Fruit fly (Drosophila melanogaster) whole organism, pupa: Measurements from ENCODE around the gene Sirt4.

Experiments used
- CG10348 ChIP-seq: fragments of 200-800 bp; sonication (Bioruptor generic); IDR thresholded peaks from 2 replicates; pipeline ENCODE4 v1.3.6; 2022; ENCODE audit warnings: missing biosample characterization, missing genetic modification characterization
- CG12605 ChIP-seq: fragments of 200-800 bp; sonication (Bioruptor generic); IDR thresholded peaks from 2 replicates; pipeline ENCODE4 v1.3.6; 2022; ENCODE audit warnings: missing biosample characterization, missing genetic modification characterization
- CG13204 ChIP-seq: fragments of 200-800 bp; sonication (Bioruptor generic); optimal IDR thresholded peaks from 2 replicates; lab custom pipeline; 2018; ENCODE audit warnings: missing biosample characterization, mild to moderate bottlenecking, missing genetic modification characterization, moderate library complexity
- CG14655 ChIP-seq: fragments of 200-800 bp; sonication (Bioruptor generic); optimal IDR thresholded peaks from 3 replicates; lab custom pipeline; 2017; ENCODE audit warnings: mild to moderate bottlenecking, missing biosample characterization, missing genetic modification reagents, missing genetic modification characterization
- CG15710 ChIP-seq: fragments of 200-800 bp; sonication (Bioruptor generic); optimal IDR thresholded peaks from 2 replicates; lab custom pipeline; 2018; ENCODE audit warnings: missing biosample characterization, mild to moderate bottlenecking, missing genetic modification characterization, moderate library complexity
- CG17806 ChIP-seq: fragments of 200-800 bp; sonication (Bioruptor generic); optimal IDR thresholded peaks from 2 replicates; lab custom pipeline; 2018; ENCODE audit warnings: missing biosample characterization, mild to moderate bottlenecking, missing genetic modification characterization, moderate library complexity
- CG32121 ChIP-seq: fragments of 200-800 bp; sonication (Bioruptor generic); IDR thresholded peaks from 2 replicates; pipeline ENCODE4 v1.3.6; 2022; ENCODE audit warnings: missing biosample characterization, missing genetic modification characterization
- CG34367 ChIP-seq: fragments of 200-800 bp; sonication (Bioruptor generic); optimal IDR thresholded peaks from 2 replicates; lab custom pipeline; 2018; ENCODE audit warnings: missing biosample characterization, mild to moderate bottlenecking, missing genetic modification characterization
- CG4496 ChIP-seq: fragments of 200-800 bp; sonication (Bioruptor generic); IDR thresholded peaks from 3 replicates; pipeline ENCODE4 v1.3.6; 2022; ENCODE audit warnings: missing biosample characterization, missing genetic modification characterization
- CG8159 ChIP-seq: fragments of 200-800 bp; sonication (Bioruptor generic); optimal IDR thresholded peaks from 3 replicates; lab custom pipeline; 2018; ENCODE audit warnings: missing biosample characterization, mild to moderate bottlenecking, missing genetic modification characterization, moderate library complexity
- CG8301 ChIP-seq: fragments of 200-800 bp; sonication (Bioruptor generic); optimal IDR thresholded peaks from 2 replicates; lab custom pipeline; 2018; ENCODE audit warnings: missing biosample characterization, mild to moderate bottlenecking, missing genetic modification characterization
- CG9948 ChIP-seq: fragments of 200-800 bp; sonication (Bioruptor generic); optimal IDR thresholded peaks from 2 replicates; lab custom pipeline; 2018; ENCODE audit warnings: missing biosample characterization, mild to moderate bottlenecking, missing genetic modification characterization, moderate library complexity
- D1 ChIP-seq: fragments of 200-800 bp; sonication (Bioruptor generic); optimal IDR thresholded peaks from 2 replicates; lab custom pipeline; 2018; ENCODE audit warnings: missing biosample characterization, mild to moderate bottlenecking, missing genetic modification characterization, moderate library complexity
- EcR ChIP-seq: fragments of 200-800 bp; sonication (Bioruptor generic); optimal IDR thresholded peaks from 3 replicates; lab custom pipeline; 2019; ENCODE audit warnings: missing biosample characterization, missing genetic modification characterization, mild to moderate bottlenecking, moderate library complexity, missing genetic modification reagents
- Ets98B ChIP-seq: fragments of 200-800 bp; sonication (Bioruptor generic); IDR thresholded peaks from 2 replicates; pipeline ENCODE4 v1.3.6; 2022; ENCODE audit warnings: missing biosample characterization, missing genetic modification characterization
- Pif1A ChIP-seq: fragments of 200-800 bp; sonication (Bioruptor generic); optimal IDR thresholded peaks from 3 replicates; lab custom pipeline; 2016; ENCODE audit warnings: missing biosample characterization, missing genetic modification characterization
- Pif1B ChIP-seq: fragments of 200-800 bp; sonication (Bioruptor generic); optimal IDR thresholded peaks from 3 replicates; lab custom pipeline; 2016; ENCODE audit warnings: missing biosample characterization, missing genetic modification characterization
- Snoo ChIP-seq: fragments of 200-800 bp; sonication (Bioruptor generic); optimal IDR thresholded peaks from 3 replicates; lab custom pipeline; 2017; ENCODE audit warnings: missing biosample characterization, mild to moderate bottlenecking, missing genetic modification characterization, inconsistent platforms
- fd96Ca ChIP-seq: fragments of 200-800 bp; sonication (Bioruptor generic); IDR thresholded peaks from 3 replicates; pipeline ENCODE4 v1.3.6; 2022; ENCODE audit warnings: missing biosample characterization, missing genetic modification characterization
- gl ChIP-seq: fragments of 200-800 bp; sonication (Bioruptor generic); optimal IDR thresholded peaks from 2 replicates; lab custom pipeline; 2018; ENCODE audit warnings: missing biosample characterization, mild to moderate bottlenecking, missing genetic modification characterization
- rn ChIP-seq: fragments of 200-800 bp; sonication (Bioruptor generic); IDR thresholded peaks from 2 replicates; pipeline ENCODE4 v1.3.6; 2022; ENCODE audit warnings: missing biosample characterization, missing genetic modification characterization

The Sirt4 gene

dm6 chrX:5690651-5691379, 25.1 kb upstream of the Sirt4 start:
- TF ChIP-seq CG12605 (no peak), rn (GFP tag; lab: Robert Waterston, UW) (no peak), fd96Ca (peak; percentile 40; the same call in 1 of the 3 replicates), CG8159 (no peak), CG4496 (GFP tag; lab: Robert Waterston, UW) (peak; percentile 11; the same call in 1 of the 3 replicates), CG32121 (no peak), CG8301 (peak; percentile 10), CG15710 (tag; lab: Kevin White, UChicago) (no peak), Snoo (tag; lab: Kevin White, UChicago) (no peak), CG17806 (tag; lab: Kevin White, UChicago) (no peak), CG10348 (GFP tag; lab: Robert Waterston, UW) (no peak), CG9948 (no peak), EcR (GFP tag; lab: Kevin White, UChicago) (no peak), Pif1A (GFP tag; lab: Kevin White, UChicago) (no peak), D1 (tag; lab: Kevin White, UChicago) (no peak), CG14655 (GFP tag; lab: Kevin White, UChicago) (no peak), gl (no peak), Pif1B (GFP tag; lab: Kevin White, UChicago) (no peak)

- TF ChIP-seq Snoo (tag; lab: Kevin White, UChicago) (no peak), Ets98B (no peak), CG14655 (GFP tag; lab: Kevin White, UChicago) (no peak), CG10348 (GFP tag; lab: Robert Waterston, UW) (no peak), rn (GFP tag; lab: Robert Waterston, UW) (no peak), fd96Ca (no peak), EcR (GFP tag; lab: Kevin White, UChicago) (no peak), CG12605 (no peak), CG15710 (tag; lab: Kevin White, UChicago) (no peak), CG4496 (GFP tag; lab: Robert Waterston, UW) (no peak), gl (no peak), CG34367 (tag; lab: Kevin White, UChicago) (no peak), D1 (tag; lab: Kevin White, UChicago) (no peak), CG13204 (GFP tag; lab: Kevin White, UChicago) (no peak)
Measured at dm6 chrX:5690216-5690523, 24.4 kb upstream of the Sirt4 start.

- no peak for TF ChIP-seq CG9948
- no peak for TF ChIP-seq Snoo (tag; lab: Kevin White, UChicago)
- no peak for TF ChIP-seq Pif1A (GFP tag; lab: Kevin White, UChicago)
- TF ChIP-seq CG8159, result peak; percentile 14
- peak; percentile 15; the same call in 1 of the 3 replicates for TF ChIP-seq CG4496 (GFP tag; lab: Robert Waterston, UW)
- TF ChIP-seq CG17806 (tag; lab: Kevin White, UChicago), result peak; percentile 12
- TF ChIP-seq CG10348 (GFP tag; lab: Robert Waterston, UW), result no peak
- TF ChIP-seq rn (GFP tag; lab: Robert Waterston, UW), result no peak
- TF ChIP-seq CG34367 (tag; lab: Kevin White, UChicago), result no peak
- TF ChIP-seq CG15710 (tag; lab: Kevin White, UChicago), result no peak
- no peak for TF ChIP-seq D1 (tag; lab: Kevin White, UChicago)
Measured at dm6 chrX:5689417-5690215, 23.9 kb upstream of the Sirt4 start, which contains the start of the genes PGAP1 and cv. TSS of gene PGAP1 (minus strand) at chrX:5689473. TSS of gene cv (plus strand) at chrX:5690002.

dm6 chrX:5682940-5683339, 17.2 kb upstream of the Sirt4 start, which contains the start of gene CG42449:
TSS of gene CG42449 (plus strand) at chrX:5683240.
- TF ChIP-seq CG17806 (tag; lab: Kevin White, UChicago), result no peak
- no peak for TF ChIP-seq CG10348 (GFP tag; lab: Robert Waterston, UW)
- no peak for TF ChIP-seq CG13204 (GFP tag; lab: Kevin White, UChicago)
- TF ChIP-seq Ets98B, result no peak
- no peak for TF ChIP-seq CG4496 (GFP tag; lab: Robert Waterston, UW)

dm6 chrX:5679933-5680667, 14.4 kb upstream of the Sirt4 start, which contains the start of the genes Tre1 and Gr5a:
TSS of gene Tre1 (minus strand) at chrX:5679977.
TSS of gene Gr5a (plus strand) at chrX:5680617.
- TF ChIP-seq Pif1B (GFP tag; lab: Kevin White, UChicago) (no peak), CG12605 (no peak), EcR (GFP tag; lab: Kevin White, UChicago) (no peak), CG34367 (tag; lab: Kevin White, UChicago) (no peak), CG15710 (tag; lab: Kevin White, UChicago) (no peak), fd96Ca (no peak), Snoo (tag; lab: Kevin White, UChicago) (no peak), CG9948 (no peak), CG14655 (GFP tag; lab: Kevin White, UChicago) (no peak), CG13204 (GFP tag; lab: Kevin White, UChicago) (no peak), Ets98B (no peak), gl (no peak), CG32121 (no peak), CG8301 (no peak), CG8159 (no peak), D1 (tag; lab: Kevin White, UChicago) (no peak), CG17806 (tag; lab: Kevin White, UChicago) (no peak), CG10348 (GFP tag; lab: Robert Waterston, UW) (no peak), Pif1A (GFP tag; lab: Kevin White, UChicago) (no peak), CG4496 (GFP tag; lab: Robert Waterston, UW) (no peak)
